Worm (Caenorhabditis elegans) whole organism, L4/young adult: ENCODE results near the gene oops-1.

Source experiments
- W03F9.2 ChIP-seq: fragments of 150-350 bp; optimal IDR thresholded peaks from 2 replicates; lab custom pipeline; 2014; ENCODE audit warnings: missing biosample characterization, missing genetic modification characterization
- dao-5 ChIP-seq: sonication (generic microtip); optimal IDR thresholded peaks from 2 replicates; lab custom pipeline; 2016; ENCODE audit warnings: missing genotype, missing genetic modification characterization, moderate library complexity, missing compliant biosample characterization

DNA sequence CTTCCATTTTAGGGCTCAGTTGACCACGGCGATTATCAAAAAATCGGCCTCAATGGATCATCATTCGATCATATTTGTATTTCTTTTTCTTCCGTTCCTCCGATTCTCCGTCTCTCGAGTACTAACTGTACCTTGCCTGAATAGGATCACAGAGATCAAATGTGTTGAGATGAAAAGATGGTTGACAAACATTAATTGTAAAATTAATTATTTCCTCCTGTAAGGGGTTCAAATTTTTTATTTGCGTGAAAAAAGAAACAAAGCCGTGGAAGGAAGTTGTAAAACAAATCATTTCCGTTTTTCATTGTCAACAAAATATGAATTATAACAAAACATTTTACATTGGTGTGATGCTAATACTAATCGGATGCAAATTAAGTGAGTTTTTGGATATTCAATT is 22.9 kb downstream of the oops-1 start, which contains the start of gene C31H1.2:
- TF ChIP-seq W03F9.2 (tag; lab: Kevin White, UChicago) (no peak), dao-5 (tag; lab: Kevin White, UChicago) (no peak)
